Fruit fly (Drosophila melanogaster) ovary, adult (tissue): ENCODE measurements around the gene CG9331.

ENCODE experiments used
- CG17801 ChIP-seq: fragments of 200-800 bp; optimal IDR thresholded peaks from 2 replicates; lab custom pipeline; 2019; ENCODE audit warnings: missing biosample characterization, mild to moderate bottlenecking, missing genetic modification characterization, moderate library complexity; ENCODE audit not compliant: partially characterized antibody

Gene CG9331

DNA sequence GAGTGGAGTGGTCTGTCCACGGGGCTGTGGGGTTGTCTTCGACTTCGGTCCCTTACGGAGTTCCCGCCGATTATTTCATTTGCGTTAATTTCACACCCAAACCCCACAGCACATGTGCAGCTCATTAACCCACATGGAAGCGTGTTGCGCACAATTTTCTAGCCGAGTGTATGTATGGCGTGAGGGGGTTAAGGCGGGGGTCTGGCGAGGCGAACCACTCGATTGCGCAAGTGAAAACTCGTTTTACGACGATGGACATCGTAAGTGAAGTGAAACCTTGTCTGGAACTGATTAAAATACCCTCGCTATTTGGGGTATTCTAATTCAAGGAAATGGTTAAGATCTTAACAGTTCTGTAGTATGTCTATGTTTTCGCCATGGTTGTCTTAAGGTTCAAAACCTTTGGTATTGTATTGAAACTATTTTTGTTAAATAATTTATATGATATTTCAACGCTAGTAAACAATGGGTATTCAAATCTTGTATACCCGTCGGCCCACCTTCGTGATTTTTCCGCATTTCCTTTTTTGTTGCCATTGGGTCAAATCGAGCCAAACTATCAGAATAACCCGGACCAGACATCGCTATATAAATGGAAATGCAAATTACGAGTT lies 11.5 kb upstream of the CG9331 start:
- no peak for TF ChIP-seq CG17801 (GFP tag; lab: Kevin White, UChicago)

DNA sequence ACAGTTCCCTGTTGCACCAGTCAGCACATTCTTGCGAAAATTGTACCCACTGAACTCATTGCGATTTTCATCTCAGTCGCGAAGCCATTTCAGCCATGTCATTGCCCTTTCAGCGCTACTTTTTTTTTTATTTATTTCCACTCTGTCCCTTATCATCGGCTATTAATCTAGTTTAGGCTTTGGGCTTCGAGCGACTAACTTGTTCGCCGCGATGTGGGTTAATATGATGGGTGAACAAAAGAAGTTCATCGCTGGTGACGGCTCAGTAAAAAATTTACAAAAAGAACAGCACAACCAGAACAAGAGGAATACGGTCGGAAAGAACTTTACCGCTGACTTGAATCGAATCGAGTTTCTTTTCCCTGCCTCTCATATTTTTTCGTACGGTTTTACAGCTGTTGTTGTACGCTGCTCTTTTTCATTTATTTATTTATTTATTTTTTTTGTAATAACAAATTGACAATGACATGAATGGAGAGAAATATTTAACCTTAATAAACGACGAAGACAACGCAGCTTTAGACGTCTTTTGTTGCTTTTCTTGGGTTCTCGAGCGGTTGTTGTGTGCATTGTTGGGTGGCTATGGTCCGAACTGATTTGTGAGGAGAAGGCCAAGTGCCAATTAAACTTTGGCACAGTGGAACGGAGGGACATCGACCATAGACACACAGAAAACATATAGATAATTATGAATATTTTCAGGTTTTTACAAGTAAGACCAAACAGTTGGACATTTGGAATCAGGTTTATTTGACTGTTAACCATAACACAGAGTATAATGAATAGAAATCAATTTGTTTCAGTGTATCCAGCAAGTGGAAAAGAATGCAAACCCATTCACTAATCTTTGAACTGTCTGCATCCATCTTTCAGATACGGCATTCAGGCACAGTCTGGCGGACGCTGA lies 10.1 kb upstream of the CG9331 start:
- TF ChIP-seq CG17801 (GFP tag; lab: Kevin White, UChicago): peak; percentile 40

- TF ChIP-seq CG17801 (GFP tag; lab: Kevin White, UChicago): no peak
These were observed 6.5 kb upstream of the CG9331 start, which contains the start of gene CG33322 for dm6 chr2L:20816140-20816539. CG33322 (minus strand) TSS chr2L:20816240.

- TF ChIP-seq CG17801 (GFP tag; lab: Kevin White, UChicago): no peak
These were observed 5.5 kb upstream of the CG9331 start, which contains the start of gene CheB38b for dm6 chr2L:20817170-20817569. CheB38b (minus strand) TSS chr2L:20817270.

DNA sequence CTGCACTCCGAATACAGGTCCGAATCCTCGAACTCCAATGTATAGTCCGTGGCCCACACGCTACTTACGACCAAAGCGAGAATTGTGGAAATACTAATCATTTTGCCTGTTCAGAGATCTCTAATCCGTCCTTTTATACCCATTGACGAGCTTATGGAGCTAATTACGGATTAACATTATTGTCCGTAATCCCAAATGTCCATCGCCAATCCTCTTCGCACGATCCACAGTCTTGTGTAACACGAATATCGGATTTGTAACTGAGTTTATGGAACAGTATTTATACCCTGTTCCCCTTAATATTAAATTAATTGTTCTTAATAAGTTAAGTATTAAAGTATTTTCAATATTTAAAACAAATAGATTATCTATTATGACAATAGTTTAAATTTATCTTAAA lies 4.2 kb upstream of the CG9331 start, which contains the start of gene CheB38a:
Gene CheB38a, minus strand, starts transcription at position 101 of the 400 bp plus-strand sequence.
- TF ChIP-seq CG17801 (GFP tag; lab: Kevin White, UChicago): no peak

dm6 chr2L:20820767-20821166 lies 1.9 kb upstream of the CG9331 start, which contains the start of gene CheB38c:
CheB38c (minus strand) TSS chr2L:20820867.
- no peak for TF ChIP-seq CG17801 (GFP tag; lab: Kevin White, UChicago)

- TF ChIP-seq CG17801 (GFP tag; lab: Kevin White, UChicago): peak; percentile 50
These were observed 1.2 kb upstream of the CG9331 start for dm6 chr2L:20821249-20822024.

DNA sequence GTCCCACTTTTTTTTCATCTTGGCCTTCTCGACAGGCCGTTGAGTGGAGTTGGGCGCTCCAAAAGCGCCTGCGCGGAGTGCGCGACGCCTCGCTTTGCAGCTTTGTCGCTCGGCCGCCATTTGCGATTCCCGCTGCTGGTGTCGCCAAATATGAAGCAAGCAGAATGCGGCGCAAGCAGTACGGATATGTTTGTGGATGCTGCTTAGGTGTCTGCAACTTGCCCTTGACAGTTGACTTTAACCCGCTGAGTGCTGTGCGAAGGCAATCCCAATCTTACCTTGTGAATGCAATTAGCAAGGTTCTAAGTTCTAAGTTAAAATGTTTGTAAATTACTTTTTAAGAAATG lies 630 bp upstream of the CG9331 start:
- TF ChIP-seq CG17801 (GFP tag; lab: Kevin White, UChicago): no peak

DNA sequence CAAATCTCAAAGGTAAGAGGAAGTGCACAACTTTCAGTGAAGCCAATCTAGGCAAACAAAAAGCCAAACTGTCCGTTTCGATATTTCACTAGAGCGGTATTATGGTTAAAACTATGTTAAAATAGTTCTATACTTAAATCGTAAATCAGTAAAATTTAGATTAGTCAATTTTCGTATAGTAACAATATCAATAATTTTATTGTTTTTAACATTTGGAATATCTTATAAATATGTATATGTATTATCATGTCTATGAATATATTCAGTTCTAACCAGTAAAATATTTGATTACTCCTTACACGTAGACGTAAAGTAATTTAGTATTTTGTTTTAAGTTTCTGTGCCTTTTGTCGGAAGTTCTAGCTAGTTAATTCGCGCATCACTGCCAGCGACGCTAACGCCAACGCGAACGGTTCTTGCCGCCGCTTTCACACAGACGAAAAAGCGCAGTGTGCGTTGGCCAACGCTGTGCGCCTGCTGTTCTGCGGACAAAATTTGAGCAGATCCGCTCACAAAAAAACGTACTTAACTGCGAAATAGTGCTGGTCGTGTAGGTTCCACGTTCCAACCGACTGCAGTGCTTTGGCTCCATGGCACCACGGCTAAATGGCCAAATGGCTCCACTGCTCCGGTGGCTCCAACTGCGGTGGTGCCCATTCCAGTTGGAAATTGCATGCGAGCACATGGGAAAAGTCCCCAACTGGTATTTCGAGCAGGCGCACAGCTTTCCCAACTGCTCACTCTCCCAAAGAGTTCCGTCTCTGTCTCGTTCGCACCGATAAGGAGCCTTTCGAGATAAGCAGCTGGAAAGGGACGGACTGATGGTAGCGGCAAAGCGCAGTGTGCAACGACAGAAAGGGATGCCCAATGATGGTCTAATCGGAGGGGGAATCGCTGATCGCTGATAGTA lies 823 bp downstream of the CG9331 start:
- TF ChIP-seq CG17801 (GFP tag; lab: Kevin White, UChicago): peak; percentile 55

dm6 chr2L:20824136-20824789 lies 1.6 kb downstream of the CG9331 start:
- no peak for TF ChIP-seq CG17801 (GFP tag; lab: Kevin White, UChicago)

DNA sequence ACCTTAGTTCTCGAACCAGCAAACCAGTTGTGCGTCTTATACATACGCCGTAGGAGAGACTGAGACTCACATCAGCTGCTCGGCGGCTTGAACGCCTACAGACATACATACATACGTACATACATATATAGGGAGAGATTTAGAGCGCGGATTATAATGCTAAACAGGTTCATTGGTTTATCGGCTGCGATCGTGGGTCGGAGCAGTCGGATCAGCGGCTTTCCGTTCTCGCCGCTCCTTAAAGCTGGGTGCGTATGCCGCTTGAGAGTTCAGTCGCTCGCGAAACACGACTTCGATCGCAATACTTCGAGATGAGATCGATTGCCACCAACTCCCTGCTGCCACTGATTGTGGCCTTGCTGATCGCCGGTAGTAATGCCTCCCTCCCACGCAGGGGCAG lies 2.6 kb downstream of the CG9331 start:
- TF ChIP-seq CG17801 (GFP tag; lab: Kevin White, UChicago): no peak

DNA sequence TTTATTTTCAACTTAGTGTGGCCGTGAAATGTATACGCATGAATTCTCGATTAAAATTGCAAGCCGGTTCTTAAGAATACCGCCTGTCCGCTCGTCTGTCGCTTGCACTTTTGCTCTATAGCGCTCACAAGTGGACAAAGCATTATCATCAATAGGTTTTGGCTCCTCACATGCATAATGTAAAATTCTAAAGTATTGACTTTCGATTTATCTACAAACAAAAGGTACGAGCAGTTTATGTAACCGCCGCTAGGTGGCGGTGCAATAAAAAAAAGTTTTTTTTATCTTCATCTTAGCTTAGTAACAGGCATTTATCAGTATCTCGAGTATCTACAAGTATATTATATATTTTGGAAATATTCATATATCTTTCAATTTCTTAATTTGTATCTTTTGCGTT lies 3.6 kb downstream of the CG9331 start:
- TF ChIP-seq CG17801 (GFP tag; lab: Kevin White, UChicago): no peak

- TF ChIP-seq CG17801 (GFP tag; lab: Kevin White, UChicago): no peak
These were observed 4.4 kb downstream of the CG9331 start for dm6 chr2L:20827045-20827444.
